Worm (Caenorhabditis elegans): Measurements from ENCODE around the gene srd-28.
"Not testable (repeated sequence)": the region's sequence is repeated elsewhere in the genome, so short reads cannot be mapped to it uniquely, and the experiment has no call there.

- TF ChIP-seq sea-1 (GFP tag; conservative IDR thresholded peaks at IDR 0.05); F13C5.2 (tag; optimal IDR thresholded peaks at IDR 0.05); ceh-13 (GFP tag; optimal IDR thresholded peaks at IDR 0.05); aly-1 (tag; optimal IDR thresholded peaks at IDR 0.05); ets-7 (tag; optimal IDR thresholded peaks at IDR 0.05); ama-1 (optimal IDR thresholded peaks at IDR 0.05): not testable (repeated sequence)
Observed at ce11 chrV:15262336-15262735, 11.9 kb downstream of the srd-28 start, which contains the start of gene M01B2.10.

Measured in whole organism, early embryonic.